Worm (Caenorhabditis elegans) whole organism, L4/young adult: ENCODE measurements around the gene blos-2.

Source experiments
- dao-5 ChIP-seq: sonication (generic microtip); optimal IDR thresholded peaks from 2 replicates; lab custom pipeline; 2016; ENCODE audit warnings: missing genotype, missing genetic modification characterization, moderate library complexity, missing compliant biosample characterization
- him-1 ChIP-seq: sonication (generic microtip); optimal IDR thresholded peaks from 2 replicates; lab custom pipeline; 2016; ENCODE audit warnings: missing genotype, missing genetic modification reagents, missing genetic modification characterization, missing compliant biosample characterization

ce11 chrIV:6294081-6294480, 39.9 kb upstream of the blos-2 start, which contains the start of gene hil-2:
- no peak for TF ChIP-seq him-1 (tag; lab: Kevin White, UChicago)
- no peak for TF ChIP-seq dao-5 (tag; lab: Kevin White, UChicago)
